Worm (Caenorhabditis elegans) whole organism, late embryonic: ENCODE measurements around the gene sru-44.

ENCODE experiments used
- C08G9.2 ChIP-seq: sonication (generic microtip); optimal IDR thresholded peaks from 2 replicates; lab custom pipeline; 2016; ENCODE audit warnings: mild to moderate bottlenecking, missing genetic modification characterization, moderate library complexity, missing compliant biosample characterization
- C38D4.7 ChIP-seq: fragments of 200-800 bp; sonication (Bioruptor generic); optimal IDR thresholded peaks from 2 replicates; lab custom pipeline; 2018; ENCODE audit warnings: mild to moderate bottlenecking, missing genetic modification characterization, moderate library complexity, missing compliant biosample characterization
- F13H6.1 ChIP-seq: sonication (generic microtip); optimal IDR thresholded peaks from 2 replicates; lab custom pipeline; 2016; ENCODE audit warnings: missing genetic modification characterization, missing compliant biosample characterization
- K02D7.2 ChIP-seq: sonication (generic microtip); optimal IDR thresholded peaks from 2 replicates; lab custom pipeline; 2017; ENCODE audit warnings: mild to moderate bottlenecking, missing genetic modification characterization, missing compliant biosample characterization
- K09A11.1 ChIP-seq: sonication (generic microtip); optimal IDR thresholded peaks from 2 replicates; lab custom pipeline; 2017; ENCODE audit warnings: antibody characterized with exemption, mild to moderate bottlenecking, missing genetic modification characterization, missing compliant biosample characterization; ENCODE audit not compliant: insufficient read depth
- T23F11.4 ChIP-seq: fragments of 200-800 bp; sonication (Bioruptor generic); optimal IDR thresholded peaks from 2 replicates; lab custom pipeline; 2018; ENCODE audit warnings: mild to moderate bottlenecking, missing genetic modification characterization, missing compliant biosample characterization
- Y22D7AL.16 ChIP-seq: sonication (generic microtip); optimal IDR thresholded peaks from 2 replicates; lab custom pipeline; 2016; ENCODE audit warnings: missing genetic modification characterization, missing compliant biosample characterization
- ama-1 ChIP-seq: fragments of 150-350 bp; optimal IDR thresholded peaks from 2 replicates; lab custom pipeline; 2014
- ceh-18 ChIP-seq: sonication (generic microtip); optimal IDR thresholded peaks from 2 replicates; lab custom pipeline; 2016; ENCODE audit warnings: missing genetic modification characterization, missing compliant biosample characterization
- ceh-19 ChIP-seq: fragments of 200-800 bp; sonication (Bioruptor generic); optimal IDR thresholded peaks from 2 replicates; lab custom pipeline; 2018; ENCODE audit warnings: mild to moderate bottlenecking, missing genetic modification characterization, missing compliant biosample characterization
- ceh-2 ChIP-seq: sonication (generic microtip); optimal IDR thresholded peaks from 2 replicates; lab custom pipeline; 2016; ENCODE audit warnings: missing genotype, missing genetic modification characterization, missing compliant biosample characterization
- ceh-22 ChIP-seq: sonication (generic microtip); optimal IDR thresholded peaks from 2 replicates; lab custom pipeline; 2017; ENCODE audit warnings: missing biosample characterization, missing genetic modification characterization
- ceh-48 ChIP-seq: sonication (generic microtip); optimal IDR thresholded peaks from 2 replicates; lab custom pipeline; 2016; ENCODE audit warnings: missing genetic modification characterization, inconsistent platforms, missing compliant biosample characterization
- dve-1 ChIP-seq: sonication (generic microtip); optimal IDR thresholded peaks from 2 replicates; lab custom pipeline; 2017; ENCODE audit warnings: antibody characterized with exemption, mild to moderate bottlenecking, missing genetic modification characterization, missing compliant biosample characterization
- elt-4 ChIP-seq: sonication (generic microtip); optimal IDR thresholded peaks from 2 replicates; lab custom pipeline; 2016; ENCODE audit warnings: missing genetic modification characterization, missing compliant biosample characterization
- ets-4 ChIP-seq: sonication (generic microtip); optimal IDR thresholded peaks from 2 replicates; lab custom pipeline; 2016; ENCODE audit warnings: missing genetic modification characterization, missing compliant biosample characterization
- fax-1 ChIP-seq: sonication (generic microtip); optimal IDR thresholded peaks from 2 replicates; lab custom pipeline; 2016; ENCODE audit warnings: missing genotype, missing genetic modification characterization, missing compliant biosample characterization
- hlh-30 ChIP-seq: sonication (generic microtip); optimal IDR thresholded peaks from 2 replicates; lab custom pipeline; 2017; ENCODE audit warnings: antibody characterized with exemption, missing genetic modification characterization, missing compliant biosample characterization; ENCODE audit not compliant: insufficient read depth
- hlh-6 ChIP-seq: sonication (generic microtip); optimal IDR thresholded peaks from 2 replicates; lab custom pipeline; 2016; ENCODE audit warnings: missing genotype, missing genetic modification characterization, missing compliant biosample characterization
- lim-6 ChIP-seq: sonication (generic microtip); optimal IDR thresholded peaks from 2 replicates; lab custom pipeline; 2016; ENCODE audit warnings: missing genetic modification characterization, missing compliant biosample characterization
- nfya-1 ChIP-seq: sonication (generic microtip); optimal IDR thresholded peaks from 2 replicates; lab custom pipeline; 2017; ENCODE audit warnings: missing genetic modification characterization, mild to moderate bottlenecking, missing compliant biosample characterization, antibody characterized with exemption, moderate library complexity
- nhr-11 ChIP-seq: fragments of 150-350 bp; optimal IDR thresholded peaks from 2 replicates; lab custom pipeline; 2014; ENCODE audit warnings: missing biosample characterization, missing genetic modification characterization
- pag-3 ChIP-seq: sonication (generic microtip); optimal IDR thresholded peaks from 2 replicates; lab custom pipeline; 2016; ENCODE audit warnings: missing compliant biosample characterization, missing genetic modification characterization, borderline replicate concordance
- pqm-1 ChIP-seq: sonication (generic microtip); optimal IDR thresholded peaks from 2 replicates; lab custom pipeline; 2016; ENCODE audit warnings: missing genetic modification characterization, missing compliant biosample characterization
- pros-1 ChIP-seq: fragments of 150-350 bp; optimal IDR thresholded peaks from 2 replicates; lab custom pipeline; 2014; ENCODE audit warnings: missing biosample characterization, missing genetic modification reagents, missing genetic modification characterization
- ref-2 ChIP-seq: sonication (generic microtip); optimal IDR thresholded peaks from 2 replicates; lab custom pipeline; 2016; ENCODE audit warnings: missing genetic modification characterization, missing compliant biosample characterization
- rnt-1 ChIP-seq: sonication (generic microtip); optimal IDR thresholded peaks from 2 replicates; lab custom pipeline; 2016; ENCODE audit warnings: missing genetic modification characterization, missing compliant biosample characterization
- sox-2 ChIP-seq: fragments of 200-800 bp; sonication (Bioruptor generic); IDR thresholded peaks from 2 replicates; pipeline ENCODE4 v1.3.6; 2022; ENCODE audit warnings: missing genetic modification reagents, missing genetic modification characterization, missing compliant biosample characterization
- sox-4 ChIP-seq: sonication (generic microtip); optimal IDR thresholded peaks from 2 replicates; lab custom pipeline; 2017; ENCODE audit warnings: mild to moderate bottlenecking, missing genetic modification characterization, inconsistent platforms, missing compliant biosample characterization
- tbx-2 ChIP-seq: sonication (generic microtip); optimal IDR thresholded peaks from 2 replicates; lab custom pipeline; 2016; ENCODE audit warnings: missing genetic modification characterization, missing compliant biosample characterization
- ttx-3 ChIP-seq: sonication (generic microtip); optimal IDR thresholded peaks from 2 replicates; lab custom pipeline; 2016; ENCODE audit warnings: missing genetic modification reagents, missing genetic modification characterization, missing compliant biosample characterization
- unc-3 ChIP-seq, 2 experiments: fragments of 200-800 bp in 1 of 2; sonication (Bioruptor generic) in 1 of 2; sonication (generic microtip) in 1 of 2; conservative IDR thresholded peaks in 1 of 2; optimal IDR thresholded peaks in 1 of 2; 2 replicates each; pipeline versions ENCODE4 v1.3.6 to Lab custom; 2016 to 2022; ENCODE audit warnings: missing compliant biosample characterization in 2 of 2, missing genetic modification characterization in 2 of 2, missing genetic modification reagents in 1 of 2
- unc-42 ChIP-seq: sonication (generic microtip); optimal IDR thresholded peaks from 2 replicates; lab custom pipeline; 2016; ENCODE audit warnings: missing genotype, missing genetic modification characterization, missing compliant biosample characterization
- unc-86 ChIP-seq: sonication (generic microtip); optimal IDR thresholded peaks from 2 replicates; lab custom pipeline; 2016; ENCODE audit warnings: missing genetic modification characterization, missing compliant biosample characterization

sru-44 gene

ce11 chrV:16424428-16424827 lies 43.3 kb downstream of the sru-44 start, which contains the start of gene srw-29:
srw-29 (minus strand) TSS chrV:16424528.
- TF ChIP-seq tbx-2 (tag; lab: Kevin White, UChicago): no peak
- no peak for TF ChIP-seq C08G9.2
- TF ChIP-seq unc-42 (tag; lab: Kevin White, UChicago): no peak
- no peak for TF ChIP-seq elt-4 (tag; lab: Kevin White, UChicago)
- TF ChIP-seq fax-1 (tag; lab: Kevin White, UChicago): no peak
- no peak for TF ChIP-seq ama-1
- TF ChIP-seq K02D7.2 (tag; lab: Kevin White, UChicago): no peak
- TF ChIP-seq pqm-1 (tag; lab: Kevin White, UChicago): no peak
- TF ChIP-seq ceh-2 (tag; lab: Kevin White, UChicago): no peak
- TF ChIP-seq sox-4 (tag; lab: Kevin White, UChicago): no peak
- no peak for TF ChIP-seq ceh-18 (tag; lab: Kevin White, UChicago)
- no peak for TF ChIP-seq pag-3
- TF ChIP-seq nfya-1: no peak
- TF ChIP-seq unc-86 (tag; lab: Kevin White, UChicago): no peak
- TF ChIP-seq T23F11.4 (GFP tag; lab: Kevin White, UChicago): no peak
- no peak for TF ChIP-seq ceh-22 (tag; lab: Kevin White, UChicago)
- TF ChIP-seq lim-6 (tag; lab: Kevin White, UChicago): no peak
- TF ChIP-seq dve-1 (tag; lab: Kevin White, UChicago): no peak
- no peak for TF ChIP-seq rnt-1 (tag; lab: Kevin White, UChicago)

ce11 chrV:16420696-16421095 lies 47.0 kb downstream of the sru-44 start, which contains the start of gene srw-48:
srw-48 (plus strand) TSS chrV:16420996.
- TF ChIP-seq ceh-22 (tag; lab: Kevin White, UChicago): no peak
- no peak for TF ChIP-seq ceh-48 (tag; lab: Kevin White, UChicago)

- TF ChIP-seq ref-2 (tag; lab: Kevin White, UChicago): no peak
- no peak for TF ChIP-seq nhr-11 (tag; lab: Kevin White, UChicago)
- no peak for TF ChIP-seq rnt-1 (tag; lab: Kevin White, UChicago)
- TF ChIP-seq ttx-3: no peak
- no peak for TF ChIP-seq sox-2 (GFP tag; lab: Robert Waterston, UW)
- TF ChIP-seq ceh-18 (tag; lab: Kevin White, UChicago): no peak
- TF ChIP-seq hlh-30 (tag; lab: Kevin White, UChicago): no peak
- no peak for TF ChIP-seq elt-4 (tag; lab: Kevin White, UChicago)
- TF ChIP-seq C38D4.7 (GFP tag; lab: Kevin White, UChicago): no peak
- no peak for TF ChIP-seq sox-4 (tag; lab: Kevin White, UChicago)
- no peak for TF ChIP-seq F13H6.1 (tag; lab: Kevin White, UChicago)
- TF ChIP-seq, all 69 proteins: peak for 0
These were observed 48.0 kb downstream of the sru-44 start, which contains the start of gene F26D2.16 for ce11 chrV:16419769-16420168. F26D2.16 (minus strand) TSS chrV:16419869.

- TF ChIP-seq unc-86 (tag; lab: Kevin White, UChicago) (no peak), K09A11.1 (tag; lab: Kevin White, UChicago) (no peak), ets-4 (tag; lab: Kevin White, UChicago) (no peak), Y22D7AL.16 (tag; lab: Kevin White, UChicago) (no peak), pros-1 (tag; lab: Kevin White, UChicago) (no peak), T23F11.4 (GFP tag; lab: Kevin White, UChicago) (no peak), unc-3 (GFP tag; conservative IDR thresholded peaks at IDR 0.05; lab: Robert Waterston, UW) (no peak), unc-3 (tag; optimal IDR thresholded peaks at IDR 0.05; lab: Kevin White, UChicago) (no peak), nfya-1 (no peak), ceh-19 (no peak), hlh-6 (tag; lab: Kevin White, UChicago) (no peak), pag-3 (no peak)
These were observed 50.7 kb downstream of the sru-44 start, which contains the start of gene str-55 for ce11 chrV:16417014-16417413. str-55 (minus strand) TSS chrV:16417114.
